Fruit fly (Drosophila melanogaster) whole organism, prepupa: Measurements from ENCODE around the gene CG31189.

Experiments
- Blimp-1 ChIP-seq: fragments of 200-800 bp; sonication (Bioruptor generic); optimal IDR thresholded peaks from 3 replicates; lab custom pipeline; 2017; ENCODE audit warnings: missing biosample characterization, missing genetic modification characterization, mild to moderate bottlenecking, moderate library complexity, missing genetic modification reagents
- CG10631 ChIP-seq: fragments of 200-800 bp; sonication (Bioruptor generic); optimal IDR thresholded peaks from 2 replicates; lab custom pipeline; 2016; ENCODE audit warnings: missing biosample characterization, missing genetic modification characterization
- CG10669 ChIP-seq: fragments of 200-800 bp; sonication (Bioruptor generic); optimal IDR thresholded peaks from 3 replicates; lab custom pipeline; 2018; ENCODE audit warnings: missing biosample characterization, mild to moderate bottlenecking, missing genetic modification characterization, moderate library complexity
- CG11762 ChIP-seq: fragments of 200-800 bp; sonication (Bioruptor generic); optimal IDR thresholded peaks from 3 replicates; lab custom pipeline; 2016; ENCODE audit warnings: missing biosample characterization, missing genetic modification characterization; ENCODE audit not compliant: insufficient read depth
- CG11902 ChIP-seq: fragments of 200-800 bp; sonication (Bioruptor generic); optimal IDR thresholded peaks from 3 replicates; lab custom pipeline; 2016; ENCODE audit warnings: missing biosample characterization, missing genetic modification characterization
- CG16779 ChIP-seq: fragments of 200-800 bp; sonication (Bioruptor generic); optimal IDR thresholded peaks from 3 replicates; lab custom pipeline; 2017; ENCODE audit warnings: missing biosample characterization, mild to moderate bottlenecking, missing genetic modification characterization
- CG3032 ChIP-seq: fragments of 200-800 bp; optimal IDR thresholded peaks from 2 replicates; lab custom pipeline; 2019; ENCODE audit warnings: missing biosample characterization, mild to moderate bottlenecking, missing genetic modification characterization, moderate library complexity
- CG32006 ChIP-seq: fragments of 200-800 bp; sonication (Bioruptor generic); optimal IDR thresholded peaks from 3 replicates; lab custom pipeline; 2017; ENCODE audit warnings: missing biosample characterization, mild to moderate bottlenecking, missing genetic modification characterization
- CG3919 ChIP-seq: fragments of 200-800 bp; sonication (Bioruptor generic); optimal IDR thresholded peaks from 3 replicates; lab custom pipeline; 2016; ENCODE audit warnings: missing biosample characterization, missing genetic modification characterization
- CG6163 ChIP-seq: fragments of 200-800 bp; sonication (Bioruptor generic); IDR thresholded peaks from 3 replicates; pipeline ENCODE4 v1.3.6; 2022; ENCODE audit warnings: missing biosample characterization, missing genetic modification characterization
- CG6276 ChIP-seq: fragments of 200-800 bp; sonication (Bioruptor generic); optimal IDR thresholded peaks from 2 replicates; lab custom pipeline; 2017; ENCODE audit warnings: missing biosample characterization, mild to moderate bottlenecking, missing genetic modification characterization
- CG6792 ChIP-seq: fragments of 200-800 bp; sonication (Bioruptor generic); optimal IDR thresholded peaks from 3 replicates; lab custom pipeline; 2016; ENCODE audit warnings: missing biosample characterization, missing genetic modification characterization
- CG6808 ChIP-seq: fragments of 200-800 bp; sonication (Bioruptor generic); optimal IDR thresholded peaks from 3 replicates; lab custom pipeline; 2017; ENCODE audit warnings: missing biosample characterization, missing genetic modification characterization, mild to moderate bottlenecking, moderate library complexity, missing genetic modification reagents
- CG8319 ChIP-seq: fragments of 200-800 bp; sonication (Bioruptor generic); optimal IDR thresholded peaks from 3 replicates; lab custom pipeline; 2016; ENCODE audit warnings: missing biosample characterization, missing genetic modification characterization
- CG9139 ChIP-seq: fragments of 200-800 bp; sonication (Bioruptor generic); optimal IDR thresholded peaks from 3 replicates; lab custom pipeline; 2017; ENCODE audit warnings: missing biosample characterization, mild to moderate bottlenecking, missing genetic modification characterization
- Eip78C ChIP-seq: fragments of 200-800 bp; sonication (Bioruptor generic); peaks from one replicate; lab custom pipeline; 2016; ENCODE audit warnings: missing biosample characterization, missing genetic modification characterization
- Ets96B ChIP-seq: fragments of 200-800 bp; optimal IDR thresholded peaks from 2 replicates; lab custom pipeline; 2019; ENCODE audit warnings: missing biosample characterization, mild to moderate bottlenecking, missing genetic modification characterization, moderate library complexity
- Hr38 ChIP-seq: sonication (Bioruptor generic); optimal IDR thresholded peaks from 2 replicates; lab custom pipeline; 2016; ENCODE audit warnings: missing biosample characterization, missing genetic modification characterization
- Hr39 ChIP-seq: fragments of 200-800 bp; sonication (Bioruptor generic); optimal IDR thresholded peaks from 2 replicates; lab custom pipeline; 2016; ENCODE audit warnings: missing biosample characterization, missing genetic modification characterization
- Lpt ChIP-seq: fragments of 200-800 bp; sonication (Bioruptor generic); optimal IDR thresholded peaks from 3 replicates; lab custom pipeline; 2016; ENCODE audit warnings: missing biosample characterization, missing genetic modification characterization
- Met ChIP-seq: fragments of 200-800 bp; sonication (Bioruptor generic); optimal IDR thresholded peaks from 3 replicates; lab custom pipeline; 2016; ENCODE audit warnings: missing biosample characterization, missing genetic modification characterization
- Sox102F ChIP-seq: fragments of 200-800 bp; sonication (Bioruptor generic); optimal IDR thresholded peaks from 2 replicates; lab custom pipeline; 2016; ENCODE audit warnings: missing biosample characterization, mild to moderate bottlenecking, missing genetic modification characterization
- Sox15 ChIP-seq: fragments of 200-800 bp; sonication (Bioruptor generic); optimal IDR thresholded peaks from 3 replicates; lab custom pipeline; 2016; ENCODE audit warnings: missing biosample characterization, missing genetic modification characterization
- acj6 ChIP-seq: fragments of 200-800 bp; sonication (Bioruptor generic); optimal IDR thresholded peaks from 3 replicates; lab custom pipeline; 2016; ENCODE audit warnings: missing biosample characterization, missing genetic modification characterization
- dac ChIP-seq: fragments of 200-800 bp; sonication (Bioruptor generic); optimal IDR thresholded peaks from 2 replicates; lab custom pipeline; 2017; ENCODE audit warnings: missing biosample characterization, mild to moderate bottlenecking, missing genetic modification characterization
- eg ChIP-seq: fragments of 200-800 bp; sonication (Bioruptor generic); IDR thresholded peaks from 3 replicates; pipeline ENCODE4 v1.3.6; 2022; ENCODE audit warnings: missing biosample characterization, missing genetic modification characterization
- esn ChIP-seq: fragments of 200-800 bp; sonication (Bioruptor generic); optimal IDR thresholded peaks from 2 replicates; lab custom pipeline; 2016; ENCODE audit warnings: missing biosample characterization, mild to moderate bottlenecking, missing genetic modification characterization, moderate library complexity
- fd59A ChIP-seq: fragments of 200-800 bp; sonication (Bioruptor generic); optimal IDR thresholded peaks from 2 replicates; lab custom pipeline; 2017; ENCODE audit warnings: missing biosample characterization, mild to moderate bottlenecking, missing genetic modification characterization, missing genetic modification reagents
- fkh ChIP-seq: fragments of 200-800 bp; sonication (Bioruptor generic); optimal IDR thresholded peaks from 3 replicates; lab custom pipeline; 2017; ENCODE audit warnings: missing biosample characterization, mild to moderate bottlenecking, missing genetic modification characterization, moderate library complexity
- lz ChIP-seq: fragments of 200-800 bp; sonication (Bioruptor generic); optimal IDR thresholded peaks from 3 replicates; lab custom pipeline; 2016; ENCODE audit warnings: missing biosample characterization, missing genetic modification characterization
- salr ChIP-seq, 2 experiments: fragments of 200-800 bp; sonication (Bioruptor generic); optimal IDR thresholded peaks; 3 replicates each; lab custom pipeline; 2016 to 2018; ENCODE audit warnings: missing biosample characterization in 2 of 2, missing genetic modification characterization in 2 of 2, mild to moderate bottlenecking in 1 of 2
- spab ChIP-seq: fragments of 200-800 bp; sonication (Bioruptor generic); optimal IDR thresholded peaks from 2 replicates; lab custom pipeline; 2017; ENCODE audit warnings: missing biosample characterization, mild to moderate bottlenecking, missing genetic modification characterization, missing genetic modification reagents
- ss ChIP-seq, 2 experiments: fragments of 200-800 bp; sonication (Bioruptor generic); optimal IDR thresholded peaks; 2 replicates in 1 of 2; 3 replicates in 1 of 2; lab custom pipeline; 2017 to 2018; ENCODE audit warnings: mild to moderate bottlenecking in 2 of 2, missing biosample characterization in 2 of 2, missing genetic modification characterization in 2 of 2, moderate library complexity in 1 of 2
- svp ChIP-seq: fragments of 200-800 bp; sonication (Bioruptor generic); peaks from one replicate; lab custom pipeline; 2016; ENCODE audit warnings: missing biosample characterization, missing genetic modification characterization
- topi ChIP-seq: fragments of 200-800 bp; sonication (Bioruptor generic); optimal IDR thresholded peaks from 3 replicates; lab custom pipeline; 2016; ENCODE audit warnings: missing biosample characterization, missing genetic modification characterization
- vri ChIP-seq: fragments of 200-800 bp; sonication (Bioruptor generic); optimal IDR thresholded peaks from 3 replicates; lab custom pipeline; 2016; ENCODE audit warnings: missing biosample characterization, mild to moderate bottlenecking, missing genetic modification characterization

Gene CG31189

DNA sequence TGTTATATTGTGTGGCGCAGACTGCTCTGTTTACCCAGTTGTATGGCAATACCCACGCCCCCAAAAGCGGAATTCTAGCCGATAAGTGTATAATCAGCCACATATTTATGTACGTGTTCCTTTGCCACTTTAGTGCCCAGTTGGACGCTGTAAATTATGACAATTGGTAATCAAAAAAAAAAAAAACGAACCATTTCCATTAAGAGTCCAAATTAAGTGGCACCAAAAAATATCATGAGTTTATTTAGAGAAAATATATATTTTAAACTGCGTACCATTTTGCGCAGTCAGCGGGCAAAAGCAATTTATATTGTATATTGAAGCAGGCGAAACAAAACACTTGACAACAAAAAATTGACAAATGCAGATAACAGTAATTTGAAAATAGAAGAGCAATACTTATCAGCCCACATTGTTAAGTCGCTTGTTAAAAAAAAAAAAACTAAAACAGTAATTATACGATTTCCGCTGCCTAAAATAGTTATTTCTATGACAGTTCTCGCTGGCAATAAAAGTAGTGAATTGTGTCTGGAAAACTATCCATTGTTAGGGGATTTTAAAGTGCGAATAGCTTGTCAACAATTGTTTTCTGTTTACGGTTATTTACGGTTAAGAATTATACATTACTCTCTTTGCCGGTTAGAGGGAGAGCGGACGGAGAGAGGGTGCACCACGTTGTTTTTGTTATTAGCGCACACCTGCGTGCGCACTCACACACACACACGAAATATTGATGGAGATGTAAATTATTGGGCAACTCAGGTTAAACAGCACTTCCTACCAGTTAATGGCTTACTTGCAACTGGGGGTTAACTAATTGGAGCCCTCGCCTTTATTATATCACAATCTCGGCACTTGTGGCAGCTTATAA is 14.1 kb upstream of the CG31189 start:
- no peak for TF ChIP-seq lz (GFP tag; lab: Kevin White, UChicago)
- no peak for TF ChIP-seq CG32006 (GFP tag; lab: Kevin White, UChicago)
- TF ChIP-seq fkh (GFP tag; lab: Kevin White, UChicago), result peak; percentile 42
- no peak for TF ChIP-seq salr (GFP tag; optimal IDR thresholded peaks at IDR 0.05; lab: Kevin White, UChicago)
- TF ChIP-seq svp (GFP tag; lab: Kevin White, UChicago), result peak; percentile 70
- peak; percentile 8 for TF ChIP-seq Met
- TF ChIP-seq dac, result no peak
- peak; percentile 66 for TF ChIP-seq Eip78C
- peak; percentile 47 for TF ChIP-seq vri (GFP tag; lab: Kevin White, UChicago)
- TF ChIP-seq Sox102F (GFP tag; lab: Kevin White, UChicago), result peak; percentile 17

DNA sequence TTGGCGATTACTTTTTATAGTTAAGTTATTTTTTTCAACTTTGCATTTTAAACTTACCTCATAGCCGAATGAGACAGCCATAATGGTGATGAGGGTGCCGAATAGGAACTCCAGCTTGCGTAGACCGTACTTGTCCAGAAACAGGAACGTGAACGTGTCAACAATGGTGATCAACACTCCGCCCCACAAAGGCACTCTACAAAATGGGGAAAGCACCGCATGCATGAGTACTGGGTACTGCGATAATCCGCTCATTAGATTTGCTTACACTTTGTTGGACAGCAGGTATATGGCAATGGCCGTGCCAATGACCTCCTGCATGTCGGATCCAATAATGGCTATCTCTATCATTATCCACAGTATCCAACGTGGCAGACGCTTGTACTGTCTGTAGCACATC is 11.9 kb upstream of the CG31189 start:
- TF ChIP-seq CG6276 (no peak), dac (no peak), esn (no peak), eg (no peak), CG3032 (tag; lab: Kevin White, UChicago) (no peak), CG16779 (tag; lab: Kevin White, UChicago) (no peak), Sox102F (GFP tag; lab: Kevin White, UChicago) (no peak), CG11762 (no peak), spab (no peak), Hr38 (GFP tag; lab: Kevin White, UChicago) (no peak), CG6163 (GFP tag; lab: Robert Waterston, UW) (no peak), CG10631 (GFP tag; lab: Kevin White, UChicago) (no peak), CG11902 (GFP tag; lab: Kevin White, UChicago) (no peak), svp (GFP tag; lab: Kevin White, UChicago) (no peak), Lpt (no peak)

- TF ChIP-seq CG6792 (GFP tag; lab: Kevin White, UChicago), result no peak
- TF ChIP-seq, all 60 proteins: peak for 0
These were observed 5.2 kb upstream of the CG31189 start, which contains the start of gene Jhbp15 for dm6 chr3R:21050875-21051274. TSS of gene Jhbp15 (minus strand) at chr3R:21050975.

- TF ChIP-seq CG6808 (GFP tag; lab: Kevin White, UChicago) (no peak), Sox15 (GFP tag; lab: Kevin White, UChicago) (no peak), CG6276 (no peak)
These were observed 3.1 kb upstream of the CG31189 start, which contains the start of gene CG7079 for dm6 chr3R:21048729-21049128. TSS of gene CG7079 (minus strand) at chr3R:21048829.

DNA sequence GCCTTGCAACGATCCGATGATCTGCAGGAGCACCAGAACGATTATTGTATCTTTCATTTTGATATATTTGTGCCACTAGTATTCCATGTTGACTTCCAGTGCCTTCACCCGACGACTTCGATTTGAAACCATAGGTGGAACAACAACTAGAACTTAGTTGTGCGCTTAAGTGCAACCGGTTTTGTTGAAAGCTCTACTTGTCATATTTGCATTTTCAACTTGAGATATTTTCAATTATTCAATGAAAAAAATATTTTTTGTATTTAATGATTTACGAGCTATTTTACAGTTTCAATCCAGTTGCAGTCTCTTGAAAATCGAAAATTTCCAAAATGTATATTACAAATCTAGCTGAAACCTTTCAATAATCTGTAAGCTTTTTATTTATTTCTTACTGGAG is 1.3 kb upstream of the CG31189 start, which contains the start of gene CG31207:
CG31207 (minus strand) TSS at position 101 of the 400 bp plus-strand sequence.
- TF ChIP-seq CG3919, result no peak

dm6 chr3R:21043549-21044118 is 2.0 kb downstream of the CG31189 start, which contains the start of gene CG12278:
TSS of gene CG12278 (plus strand) at chr3R:21044068.
- peak in 1 of 2 experiments; percentile 19 for TF ChIP-seq ss (GFP tag; optimal IDR thresholded peaks at IDR 0.05; lab: Kevin White, UChicago)
- TF ChIP-seq Sox15 (GFP tag; lab: Kevin White, UChicago), result no peak

DNA sequence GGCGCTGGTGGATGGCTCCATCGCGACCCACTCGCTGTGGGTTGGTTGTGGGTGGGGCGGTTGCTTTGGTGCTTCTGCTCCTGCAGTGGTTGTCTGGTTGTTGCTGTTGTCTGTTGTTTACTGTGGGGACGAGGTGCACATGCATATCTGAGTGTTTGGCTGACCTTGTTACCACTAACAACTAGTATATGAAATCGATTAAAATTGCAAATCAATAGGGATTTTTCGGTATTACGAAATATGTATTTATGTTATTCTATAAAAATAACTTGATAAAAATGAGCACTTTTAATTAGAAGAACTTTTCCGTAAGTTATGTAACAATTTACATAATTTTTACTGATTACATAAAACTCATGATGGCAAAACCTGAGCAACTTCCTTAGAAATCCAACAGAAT is 3.2 kb downstream of the CG31189 start, which contains the start of gene Dhc93AB:
Dhc93AB (minus strand) TSS at position 101 of the 400 bp plus-strand sequence.
- TF ChIP-seq CG8319 (GFP tag; lab: Kevin White, UChicago), result no peak
- TF ChIP-seq CG32006 (GFP tag; lab: Kevin White, UChicago), result no peak
- no peak for TF ChIP-seq lz (GFP tag; lab: Kevin White, UChicago)
- TF ChIP-seq Lpt, result no peak
- no peak for TF ChIP-seq CG6792 (GFP tag; lab: Kevin White, UChicago)
- no peak for TF ChIP-seq CG6163 (GFP tag; lab: Robert Waterston, UW)
- no peak for TF ChIP-seq fd59A (GFP tag; lab: Kevin White, UChicago)
- TF ChIP-seq topi (GFP tag; lab: Kevin White, UChicago), result no peak
- TF ChIP-seq Ets96B (tag; lab: Kevin White, UChicago), result no peak
- no peak for TF ChIP-seq CG10669 (GFP tag; lab: Kevin White, UChicago)
- TF ChIP-seq esn, result no peak
- TF ChIP-seq dac, result no peak
- TF ChIP-seq CG9139 (GFP tag; lab: Kevin White, UChicago), result no peak
- no peak for TF ChIP-seq CG3032 (tag; lab: Kevin White, UChicago)
- no peak for TF ChIP-seq Blimp-1 (GFP tag; lab: Kevin White, UChicago)
- TF ChIP-seq Hr39, result no peak
- TF ChIP-seq acj6 (GFP tag; lab: Kevin White, UChicago), result no peak
